Fruit fly (Drosophila melanogaster): ENCODE results near the gene CG5382.

dm6 chr3R:22381735-22382134, 16.0 kb upstream of the CG5382 start, which contains the start of gene Gpdh3:
- no peak for TF ChIP-seq CG8478 (optimal IDR thresholded peaks at IDR 0.05)
- no peak for TF ChIP-seq psq (optimal IDR thresholded peaks at IDR 0.05)
- no peak for TF ChIP-seq pan (optimal IDR thresholded peaks at IDR 0.05)
- TF ChIP-seq usp (GFP tag; optimal IDR thresholded peaks at IDR 0.05): no peak
- TF ChIP-seq EcR (GFP tag; optimal IDR thresholded peaks at IDR 0.05): no peak
